Fruit fly (Drosophila melanogaster) whole organism, wandering third instar larva: ENCODE results near the gene CG5003.

Experiments used
- Abd-B ChIP-seq: fragments of >200 bp; optimal IDR thresholded peaks from 2 replicates; lab custom pipeline; 2017; ENCODE audit warnings: missing biosample characterization, missing genetic modification characterization
- OdsH ChIP-seq: fragments of 200-800 bp; sonication (Bioruptor generic); optimal IDR thresholded peaks from 2 replicates; lab custom pipeline; 2016; ENCODE audit warnings: missing biosample characterization, mild to moderate bottlenecking, missing genetic modification characterization
- h ChIP-seq: fragments of 200-800 bp; sonication (Bioruptor generic); optimal IDR thresholded peaks from 3 replicates; lab custom pipeline; 2016; ENCODE audit warnings: missing biosample characterization, mild to moderate bottlenecking, missing genetic modification characterization
- lola ChIP-seq: fragments of >200 bp; optimal IDR thresholded peaks from 2 replicates; lab custom pipeline; 2017; ENCODE audit warnings: missing biosample characterization, missing genetic modification characterization
- psq ChIP-seq: fragments of 200-800 bp; sonication (Bioruptor generic); optimal IDR thresholded peaks from 3 replicates; lab custom pipeline; 2017; ENCODE audit warnings: missing biosample characterization, mild to moderate bottlenecking, missing genetic modification characterization, moderate library complexity
- sv ChIP-seq: fragments of 200-800 bp; sonication (Bioruptor generic); optimal IDR thresholded peaks from 3 replicates; lab custom pipeline; 2016; ENCODE audit warnings: missing biosample characterization, missing genetic modification characterization
- tai ChIP-seq: sonication (Bioruptor generic); optimal IDR thresholded peaks from 2 replicates; lab custom pipeline; 2016; ENCODE audit warnings: missing biosample characterization, missing genetic modification characterization

DNA sequence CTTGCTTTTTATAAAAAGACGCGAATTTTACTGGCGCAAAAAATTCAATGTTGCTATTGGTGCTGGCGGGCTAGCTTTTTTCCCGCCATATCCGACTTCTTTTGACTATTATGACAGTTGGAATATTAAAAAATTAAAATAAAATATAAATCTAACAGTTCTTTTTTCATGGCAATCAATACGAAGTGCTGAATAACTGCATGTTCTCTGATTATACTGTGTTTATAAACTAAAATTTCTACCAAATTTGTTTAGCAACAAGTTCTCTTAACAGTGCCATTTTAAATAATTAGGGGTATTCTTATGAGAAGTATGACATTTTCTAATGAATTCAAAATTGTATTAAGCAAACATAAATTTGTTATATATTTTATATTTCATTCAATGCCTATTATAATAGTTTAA, 3.1 kb upstream of the CG5003 start, which contains the start of gene Boh1:
- TF ChIP-seq h (peak; percentile 27), psq (GFP tag; lab: Kevin White, UChicago) (peak; percentile 14), sv (GFP tag; lab: Kevin White, UChicago) (no peak), tai (GFP tag; lab: Kevin White, UChicago) (no peak), OdsH (GFP tag; lab: Kevin White, UChicago) (peak; percentile 28), Abd-B (GFP tag; lab: Kevin White, UChicago) (no peak), lola (GFP tag; lab: Kevin White, UChicago) (no peak)
